Worm (Caenorhabditis elegans): ENCODE results near the gene C18D11.10.

ce11 chrIII:11846365-11846764, 38.8 kb downstream of the C18D11.10 start, which contains the start of gene ntl-3:
- no peak for TF ChIP-seq ztf-1 (GFP tag; conservative IDR thresholded peaks at IDR 0.05)
- TF ChIP-seq snpc-4 (tag; optimal IDR thresholded peaks at IDR 0.05): no peak
- TF ChIP-seq ztf-11 (tag; optimal IDR thresholded peaks at IDR 0.05): no peak
- no peak for TF ChIP-seq ama-1 (optimal IDR thresholded peaks at IDR 0.05)
- no peak for TF ChIP-seq mab-5 (tag; optimal IDR thresholded peaks at IDR 0.05)
- no peak for TF ChIP-seq unc-55 (GFP tag; optimal IDR thresholded peaks at IDR 0.05)
- no peak for TF ChIP-seq egl-27 (tag; optimal IDR thresholded peaks at IDR 0.05)
